Fruit fly (Drosophila melanogaster) Kc167 (cell line): ENCODE results near the gene CG10561.

Experiments used
- Sin3A ChIP-seq: fragments of >200 bp; optimal IDR thresholded peaks from 2 replicates; lab custom pipeline; 2018; ENCODE audit warnings: missing external identifiers
- h ChIP-seq: fragments of >200 bp; optimal IDR thresholded peaks from 3 replicates; lab custom pipeline; 2018; ENCODE audit warnings: missing external identifiers
- insv ChIP-seq: fragments of >200 bp; optimal IDR thresholded peaks from 3 replicates; lab custom pipeline; 2018; ENCODE audit warnings: missing external identifiers
- psq ChIP-seq: fragments of >200 bp; optimal IDR thresholded peaks from 2 replicates; lab custom pipeline; 2017; ENCODE audit warnings: missing external identifiers
- ttk ChIP-seq: sonication (Bioruptor generic); optimal IDR thresholded peaks from 2 replicates; lab custom pipeline; 2017; ENCODE audit warnings: missing external identifiers

- TF ChIP-seq ttk (lab: Kevin White, UChicago) (no peak), insv (no peak), Sin3A (no peak), psq (lab: Kevin White, UChicago) (no peak), h (lab: Kevin White, UChicago) (no peak)
Observed at dm6 chr2L:19155937-19156736, 41.9 kb downstream of the CG10561 start.
